Worm (Caenorhabditis elegans) whole organism, midembryonic: Measurements from ENCODE around the gene stdh-3.

Source experiments
- T22C8.4 ChIP-seq: fragments of 200-800 bp; sonication (Bioruptor generic); IDR thresholded peaks from 2 replicates; pipeline ENCODE4 v1.3.6; 2022; ENCODE audit warnings: missing genetic modification characterization, missing compliant biosample characterization
- cog-1 ChIP-seq: sonication (generic microtip); optimal IDR thresholded peaks from 2 replicates; lab custom pipeline; 2016; ENCODE audit warnings: missing genetic modification characterization, missing compliant biosample characterization
- flt-1 ChIP-seq: fragments of 200-800 bp; sonication (Bioruptor generic); IDR thresholded peaks from 2 replicates; pipeline ENCODE4 v1.3.6; 2022; ENCODE audit warnings: missing genetic modification characterization, missing compliant biosample characterization
- klf-2 ChIP-seq: fragments of 200-800 bp; sonication (Bioruptor generic); conservative IDR thresholded peaks from 2 replicates; pipeline ENCODE4 v1.3.6; 2022; ENCODE audit warnings: missing genetic modification reagents, missing genetic modification characterization, missing compliant biosample characterization
- med-1 ChIP-seq: sonication (generic microtip); optimal IDR thresholded peaks from 2 replicates; lab custom pipeline; 2017; ENCODE audit warnings: missing genetic modification characterization, mild to moderate bottlenecking, missing compliant biosample characterization, antibody characterized with exemption, missing genetic modification reagents; ENCODE audit not compliant: insufficient read depth
- ref-1 ChIP-seq: fragments of 200-800 bp; sonication (Bioruptor generic); conservative IDR thresholded peaks from 2 replicates; pipeline ENCODE4 v1.3.6; 2022; ENCODE audit warnings: missing genetic modification reagents, missing genetic modification characterization, missing compliant biosample characterization
- tab-1 ChIP-seq: fragments of 200-800 bp; sonication (Bioruptor generic); IDR thresholded peaks from 2 replicates; pipeline ENCODE4 v1.3.6; 2022; ENCODE audit warnings: missing genetic modification characterization, missing compliant biosample characterization
- ztf-23 ChIP-seq: fragments of 200-800 bp; sonication (Bioruptor generic); IDR thresholded peaks from 2 replicates; pipeline ENCODE4 v1.3.6; 2022; ENCODE audit warnings: missing genetic modification reagents, missing genetic modification characterization, missing compliant biosample characterization
- ztf-29 ChIP-seq: fragments of 200-800 bp; sonication (Bioruptor generic); IDR thresholded peaks from 2 replicates; pipeline ENCODE4 v1.3.6; 2022; ENCODE audit warnings: missing genetic modification reagents, missing genetic modification characterization, missing compliant biosample characterization

stdh-3 gene

DNA sequence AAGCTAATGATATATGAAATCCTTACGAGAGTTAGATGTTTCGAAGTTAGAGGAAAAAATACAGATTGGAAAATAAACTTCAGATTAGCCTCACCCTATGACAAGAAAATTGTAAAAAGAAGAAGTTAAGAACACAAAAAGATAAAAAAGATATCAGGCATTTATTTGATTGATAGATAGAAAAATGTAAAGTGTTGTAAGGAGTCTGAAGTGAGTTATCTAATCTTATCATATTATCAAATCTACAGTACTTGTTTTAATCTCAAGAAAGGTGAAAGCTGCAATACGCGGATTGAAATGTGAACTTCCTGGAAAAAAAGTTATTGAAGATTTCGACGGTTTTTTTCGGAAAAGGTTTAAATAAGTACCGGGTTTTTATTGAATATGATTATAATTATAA lies 31.0 kb downstream of the stdh-3 start:
- no peak for TF ChIP-seq T22C8.4 (GFP tag; lab: Robert Waterston, UW)
- no peak for TF ChIP-seq cog-1 (tag; lab: Kevin White, UChicago)
- TF ChIP-seq flt-1 = no peak
- TF ChIP-seq ztf-23 (GFP tag; lab: Robert Waterston, UW) = no peak
- TF ChIP-seq ztf-29 (GFP tag; lab: Robert Waterston, UW) = no peak
- no peak for TF ChIP-seq ref-1 (GFP tag; lab: Robert Waterston, UW)
- no peak for TF ChIP-seq tab-1 (GFP tag; lab: Robert Waterston, UW)
- no peak for TF ChIP-seq klf-2
- no peak for TF ChIP-seq med-1 (GFP tag; lab: Kevin White, UChicago)

DNA sequence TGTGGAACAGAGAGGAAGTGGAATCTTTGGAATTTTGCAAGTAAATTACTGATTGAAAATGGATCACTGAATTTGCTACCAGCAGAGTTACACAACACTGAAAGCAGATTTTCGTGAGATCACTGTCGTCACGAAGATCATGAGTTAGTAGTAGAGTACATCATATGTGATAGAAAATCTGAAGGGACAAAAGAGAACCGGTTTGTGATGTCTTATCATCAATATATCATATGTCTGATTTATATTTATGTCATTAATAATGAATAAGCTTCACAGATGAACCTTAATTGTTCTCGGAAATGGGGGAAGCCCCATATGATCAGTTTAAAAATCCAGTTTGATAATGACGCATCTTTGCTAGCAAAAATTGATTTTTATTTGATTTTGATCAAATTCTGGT lies 31.6 kb downstream of the stdh-3 start:
- no peak for TF ChIP-seq ztf-29 (GFP tag; lab: Robert Waterston, UW)
- TF ChIP-seq ref-1 (GFP tag; lab: Robert Waterston, UW) = no peak
- no peak for TF ChIP-seq T22C8.4 (GFP tag; lab: Robert Waterston, UW)

DNA sequence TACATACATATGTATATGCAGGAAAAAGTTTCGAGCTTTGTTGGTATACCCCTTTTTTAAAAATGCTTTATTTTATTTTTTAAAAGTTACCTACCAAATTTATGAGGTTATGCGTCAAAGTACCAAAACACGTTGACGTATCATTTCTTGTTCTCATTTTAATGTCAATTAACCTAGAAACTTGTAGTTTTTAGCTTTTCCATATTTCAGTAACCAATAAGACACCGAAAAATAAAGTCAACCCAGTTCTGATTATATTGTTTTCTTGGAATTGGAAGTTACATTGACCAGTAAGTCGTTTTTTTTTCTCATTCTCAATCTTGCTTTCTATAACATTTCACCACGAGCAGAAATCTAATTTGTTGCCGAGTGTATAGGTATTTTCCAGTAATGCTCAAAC lies 32.4 kb downstream of the stdh-3 start, which contains the start of gene srw-145:
TSS of gene srw-145 (plus strand) at position 301 of the 400 bp plus-strand sequence.
- no peak for TF ChIP-seq ref-1 (GFP tag; lab: Robert Waterston, UW)
- TF ChIP-seq tab-1 (GFP tag; lab: Robert Waterston, UW) = no peak
- TF ChIP-seq ztf-29 (GFP tag; lab: Robert Waterston, UW) = no peak
- TF ChIP-seq flt-1 = no peak
- TF ChIP-seq ztf-23 (GFP tag; lab: Robert Waterston, UW) = no peak
- TF ChIP-seq T22C8.4 (GFP tag; lab: Robert Waterston, UW) = no peak
- TF ChIP-seq klf-2 = no peak
- TF ChIP-seq cog-1 (tag; lab: Kevin White, UChicago) = no peak
- TF ChIP-seq med-1 (GFP tag; lab: Kevin White, UChicago) = no peak

- TF ChIP-seq T22C8.4 (GFP tag; lab: Robert Waterston, UW) = no peak
- no peak for TF ChIP-seq ztf-23 (GFP tag; lab: Robert Waterston, UW)
- TF ChIP-seq klf-2 = no peak
- TF ChIP-seq ref-1 (GFP tag; lab: Robert Waterston, UW) = no peak
- no peak for TF ChIP-seq med-1 (GFP tag; lab: Kevin White, UChicago)
- no peak for TF ChIP-seq ztf-29 (GFP tag; lab: Robert Waterston, UW)
- no peak for TF ChIP-seq flt-1
- no peak for TF ChIP-seq cog-1 (tag; lab: Kevin White, UChicago)
Measured at ce11 chrV:13942082-13942481, 37.7 kb downstream of the stdh-3 start, which contains the start of gene dpr-1. Gene dpr-1, minus strand, starts transcription at chrV:13942182.

ce11 chrV:13946385-13947019 lies 42.1 kb downstream of the stdh-3 start, which contains the start of the genes srx-10 and clec-226:
Gene srx-10, minus strand, starts transcription at chrV:13946485.
Gene clec-226, plus strand, starts transcription at chrV:13946969.
- TF ChIP-seq ztf-23 (GFP tag; lab: Robert Waterston, UW) (no peak), ztf-29 (GFP tag; lab: Robert Waterston, UW) (no peak), ref-1 (GFP tag; lab: Robert Waterston, UW) (no peak), cog-1 (tag; lab: Kevin White, UChicago) (no peak), klf-2 (no peak), med-1 (GFP tag; lab: Kevin White, UChicago) (no peak), flt-1 (no peak), tab-1 (GFP tag; lab: Robert Waterston, UW) (no peak), T22C8.4 (GFP tag; lab: Robert Waterston, UW) (no peak)

DNA sequence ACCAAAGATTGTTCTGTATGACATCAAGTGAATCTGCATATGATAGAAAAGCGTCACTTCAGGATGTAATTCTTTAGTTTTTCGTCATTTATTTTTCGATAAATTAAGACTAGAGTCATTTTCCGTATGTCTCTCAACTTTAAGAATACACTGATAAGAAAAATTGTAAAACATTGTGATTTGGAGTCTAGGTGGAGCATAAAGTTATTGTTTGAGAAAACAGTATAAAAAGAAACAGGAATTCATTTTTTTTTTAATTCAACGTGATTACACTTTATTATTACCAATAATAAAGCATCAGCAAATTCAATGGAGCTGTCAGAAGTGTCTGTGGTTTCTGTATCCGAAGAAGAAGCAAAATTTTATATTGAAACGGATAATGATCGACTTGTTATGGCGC lies 44.6 kb downstream of the stdh-3 start, which contains the start of gene R10D12.6:
TSS of gene R10D12.6 (plus strand) at position 301 of the 400 bp plus-strand sequence.
- TF ChIP-seq tab-1 (GFP tag; lab: Robert Waterston, UW) = no peak
- no peak for TF ChIP-seq cog-1 (tag; lab: Kevin White, UChicago)
- TF ChIP-seq flt-1 = no peak
- TF ChIP-seq ref-1 (GFP tag; lab: Robert Waterston, UW) = no peak
- TF ChIP-seq T22C8.4 (GFP tag; lab: Robert Waterston, UW) = no peak
- no peak for TF ChIP-seq ztf-29 (GFP tag; lab: Robert Waterston, UW)
- TF ChIP-seq klf-2 = no peak
- TF ChIP-seq ztf-23 (GFP tag; lab: Robert Waterston, UW) = no peak
- no peak for TF ChIP-seq med-1 (GFP tag; lab: Kevin White, UChicago)

DNA sequence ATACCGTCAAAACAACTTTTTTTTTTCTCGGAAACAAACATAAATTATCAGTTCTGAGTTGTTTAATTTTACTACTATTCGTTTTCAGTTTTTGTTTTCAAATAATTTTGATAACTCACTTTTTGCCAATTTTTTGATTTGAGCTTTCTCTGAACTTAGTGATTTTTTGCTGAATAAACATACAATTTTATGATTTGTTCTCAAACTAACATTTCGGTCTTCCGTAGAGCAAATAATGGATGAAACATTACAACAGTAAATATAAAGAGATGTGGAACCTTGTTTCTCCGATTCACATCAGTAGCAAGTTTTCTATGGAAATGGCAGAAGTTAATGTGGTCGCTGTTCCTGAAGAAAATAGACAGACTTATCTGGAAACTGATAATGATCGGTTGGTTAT lies 45.3 kb downstream of the stdh-3 start, which contains the start of gene R10D12.7:
TSS of gene R10D12.7 (plus strand) at position 301 of the 400 bp plus-strand sequence.
- TF ChIP-seq cog-1 (tag; lab: Kevin White, UChicago) = no peak
- no peak for TF ChIP-seq flt-1
- TF ChIP-seq med-1 (GFP tag; lab: Kevin White, UChicago) = no peak
- TF ChIP-seq ztf-29 (GFP tag; lab: Robert Waterston, UW) = no peak
- TF ChIP-seq ref-1 (GFP tag; lab: Robert Waterston, UW) = no peak
- TF ChIP-seq klf-2 = no peak
- TF ChIP-seq tab-1 (GFP tag; lab: Robert Waterston, UW) = no peak
- no peak for TF ChIP-seq T22C8.4 (GFP tag; lab: Robert Waterston, UW)
- TF ChIP-seq ztf-23 (GFP tag; lab: Robert Waterston, UW) = no peak

DNA sequence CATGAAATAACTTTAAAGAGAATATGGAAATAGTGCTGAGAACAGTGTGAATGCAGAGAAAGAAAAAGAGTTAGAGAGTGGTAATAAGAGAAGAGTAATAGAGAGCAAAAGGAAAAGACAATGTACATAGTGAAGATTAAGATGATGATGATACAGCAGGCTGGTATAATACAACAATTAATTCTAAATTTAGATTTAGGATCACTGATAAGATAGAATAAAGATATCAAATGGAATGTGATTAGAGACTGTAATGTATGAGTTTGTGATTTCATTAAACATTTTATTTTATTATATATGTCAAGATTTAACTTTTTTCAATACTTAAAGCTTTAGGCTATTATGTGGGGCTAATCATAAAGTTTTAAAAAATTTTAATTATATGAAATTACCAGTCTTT lies 48.8 kb downstream of the stdh-3 start, which contains the start of gene R10D12.8:
TSS of gene R10D12.8 (minus strand) at position 101 of the 400 bp plus-strand sequence.
- TF ChIP-seq ztf-23 (GFP tag; lab: Robert Waterston, UW) = no peak
- no peak for TF ChIP-seq T22C8.4 (GFP tag; lab: Robert Waterston, UW)
- no peak for TF ChIP-seq klf-2
- TF ChIP-seq ref-1 (GFP tag; lab: Robert Waterston, UW) = no peak
- TF ChIP-seq tab-1 (GFP tag; lab: Robert Waterston, UW) = no peak
- TF ChIP-seq med-1 (GFP tag; lab: Kevin White, UChicago) = no peak
- no peak for TF ChIP-seq cog-1 (tag; lab: Kevin White, UChicago)
- TF ChIP-seq flt-1 = no peak
- TF ChIP-seq ztf-29 (GFP tag; lab: Robert Waterston, UW) = no peak

- TF ChIP-seq ztf-23 (GFP tag; lab: Robert Waterston, UW) = no peak
- TF ChIP-seq ref-1 (GFP tag; lab: Robert Waterston, UW) = no peak
- no peak for TF ChIP-seq ztf-29 (GFP tag; lab: Robert Waterston, UW)
- TF ChIP-seq med-1 (GFP tag; lab: Kevin White, UChicago) = no peak
- no peak for TF ChIP-seq klf-2
- no peak for TF ChIP-seq T22C8.4 (GFP tag; lab: Robert Waterston, UW)
- no peak for TF ChIP-seq cog-1 (tag; lab: Kevin White, UChicago)
- TF ChIP-seq flt-1 = no peak
- TF ChIP-seq tab-1 (GFP tag; lab: Robert Waterston, UW) = no peak
Measured at ce11 chrV:13954056-13954455, 49.6 kb downstream of the stdh-3 start, which contains the start of gene swt-6. Gene swt-6, plus strand, starts transcription at chrV:13954356.
